Fruit fly (Drosophila melanogaster) whole organism, embryonic: Measurements from ENCODE around the gene ND-39.

ENCODE experiments used
- Asciz ChIP-seq: fragments of 200-800 bp; sonication (Bioruptor generic); optimal IDR thresholded peaks from 2 replicates; lab custom pipeline; 2017; ENCODE audit warnings: missing biosample characterization, mild to moderate bottlenecking, missing genetic modification characterization, missing genetic modification reagents
- CG10267 ChIP-seq: fragments of 200-800 bp; sonication (Bioruptor generic); optimal IDR thresholded peaks from 2 replicates; lab custom pipeline; 2018; ENCODE audit warnings: missing biosample characterization, mild to moderate bottlenecking, missing genetic modification characterization, moderate library complexity
- CG10366 ChIP-seq: fragments of 200-800 bp; sonication (Bioruptor generic); IDR thresholded peaks from 2 replicates; pipeline ENCODE4 v1.3.6; 2022; ENCODE audit warnings: missing biosample characterization, missing genetic modification characterization
- CG10565 ChIP-seq: fragments of 200-800 bp; sonication (Bioruptor generic); optimal IDR thresholded peaks from 3 replicates; lab custom pipeline; 2016; ENCODE audit warnings: missing biosample characterization, mild to moderate bottlenecking, missing genetic modification characterization
- CG11093 ChIP-seq: fragments of 200-800 bp; sonication (Bioruptor generic); IDR thresholded peaks from 3 replicates; pipeline ENCODE4 v1.3.6; 2022; ENCODE audit warnings: missing biosample characterization, missing genetic modification characterization
- CG12391 ChIP-seq: fragments of 200-800 bp; sonication (Bioruptor generic); optimal IDR thresholded peaks from 3 replicates; lab custom pipeline; 2018; ENCODE audit warnings: missing biosample characterization, mild to moderate bottlenecking, missing genetic modification characterization, moderate library complexity
- CG13894 ChIP-seq: fragments of 200-800 bp; sonication (Bioruptor generic); optimal IDR thresholded peaks from 3 replicates; lab custom pipeline; 2018; ENCODE audit warnings: missing biosample characterization, mild to moderate bottlenecking, missing genetic modification characterization, moderate library complexity
- CG14050 ChIP-seq: fragments of 200-800 bp; sonication (Bioruptor generic); IDR thresholded peaks from 3 replicates; pipeline ENCODE4 v1.3.6; 2022; ENCODE audit warnings: missing biosample characterization, missing genetic modification characterization
- CG15479 ChIP-seq: fragments of 200-800 bp; sonication (Bioruptor generic); optimal IDR thresholded peaks from 3 replicates; lab custom pipeline; 2019; ENCODE audit warnings: missing biosample characterization, mild to moderate bottlenecking, missing genetic modification characterization, moderate library complexity
- CG17802 ChIP-seq: fragments of 200-800 bp; sonication (Bioruptor generic); optimal IDR thresholded peaks from 2 replicates; lab custom pipeline; 2018; ENCODE audit warnings: missing biosample characterization, mild to moderate bottlenecking, missing genetic modification characterization, moderate library complexity
- CG33557 ChIP-seq: fragments of 200-800 bp; sonication (Bioruptor generic); optimal IDR thresholded peaks from 2 replicates; lab custom pipeline; 2019; ENCODE audit warnings: missing biosample characterization, mild to moderate bottlenecking, missing genetic modification characterization, moderate library complexity
- CG3407 ChIP-seq: fragments of 200-800 bp; sonication (Bioruptor generic); optimal IDR thresholded peaks from 2 replicates; lab custom pipeline; 2018; ENCODE audit warnings: missing biosample characterization, mild to moderate bottlenecking, missing genetic modification characterization
- CG34224 ChIP-seq: fragments of 200-800 bp; sonication (Bioruptor generic); IDR thresholded peaks from 3 replicates; pipeline ENCODE4 v1.3.6; 2022; ENCODE audit warnings: missing biosample characterization, missing genetic modification characterization; ENCODE audit not compliant: partially characterized antibody
- CG43689 ChIP-seq: fragments of 200-800 bp; sonication (Bioruptor generic); IDR thresholded peaks from 2 replicates; pipeline ENCODE4 v1.3.6; 2022; ENCODE audit warnings: missing biosample characterization, missing genetic modification characterization
- CG4707 ChIP-seq: fragments of 200-800 bp; sonication (Bioruptor generic); optimal IDR thresholded peaks from 2 replicates; lab custom pipeline; 2018; ENCODE audit warnings: missing biosample characterization, mild to moderate bottlenecking, missing genetic modification characterization, moderate library complexity
- CG6683 ChIP-seq: fragments of 200-800 bp; sonication (Bioruptor generic); optimal IDR thresholded peaks from 2 replicates; lab custom pipeline; 2017; ENCODE audit warnings: missing biosample characterization, mild to moderate bottlenecking, missing genetic modification characterization, missing genetic modification reagents
- CG6791 ChIP-seq: fragments of 200-800 bp; sonication (Bioruptor generic); IDR thresholded peaks from 3 replicates; pipeline ENCODE4 v1.3.6; 2022; ENCODE audit warnings: missing biosample characterization, missing genetic modification characterization; ENCODE audit not compliant: partially characterized antibody
- CG7357 ChIP-seq: fragments of 200-800 bp; sonication (Bioruptor generic); IDR thresholded peaks from 3 replicates; pipeline ENCODE4 v1.3.6; 2022; ENCODE audit warnings: missing biosample characterization, missing genetic modification characterization
- CG7556 ChIP-seq: fragments of 200-800 bp; sonication (Bioruptor generic); optimal IDR thresholded peaks from 2 replicates; lab custom pipeline; 2017; ENCODE audit warnings: missing biosample characterization, mild to moderate bottlenecking, missing genetic modification characterization
- CG8944 ChIP-seq: fragments of 200-800 bp; sonication (Bioruptor generic); optimal IDR thresholded peaks from 3 replicates; lab custom pipeline; 2016; ENCODE audit warnings: missing biosample characterization, missing genetic modification characterization
- CG9797 ChIP-seq: fragments of 200-800 bp; sonication (Bioruptor generic); optimal IDR thresholded peaks from 3 replicates; lab custom pipeline; 2018; ENCODE audit warnings: missing biosample characterization, mild to moderate bottlenecking, missing genetic modification characterization
- CG9876 ChIP-seq: fragments of 200-800 bp; sonication (Bioruptor generic); optimal IDR thresholded peaks from 2 replicates; lab custom pipeline; 2016; ENCODE audit warnings: missing biosample characterization, missing genetic modification characterization
- D19A ChIP-seq: fragments of 200-800 bp; optimal IDR thresholded peaks from 3 replicates; lab custom pipeline; 2019; ENCODE audit warnings: missing biosample characterization, mild to moderate bottlenecking, missing genetic modification characterization, moderate library complexity
- Dbx ChIP-seq: fragments of 200-800 bp; sonication (Bioruptor generic); IDR thresholded peaks from 3 replicates; pipeline ENCODE4 v1.3.6; 2022; ENCODE audit warnings: missing biosample characterization, missing genetic modification characterization
- Drgx ChIP-seq: fragments of 200-800 bp; sonication (Bioruptor generic); IDR thresholded peaks from 2 replicates; pipeline ENCODE4 v1.3.6; 2022; ENCODE audit warnings: missing biosample characterization, missing genetic modification characterization
- Hr39 ChIP-seq: fragments of >200 bp; optimal IDR thresholded peaks from 2 replicates; lab custom pipeline; 2017
- Hr78 ChIP-seq, 2 experiments: fragments of 200-800 bp in 1 of 2; fragments of >200 bp in 1 of 2; sonication (Bioruptor generic) in 1 of 2; optimal IDR thresholded peaks; 2 replicates each; lab custom pipeline; 2017 to 2019; ENCODE audit warnings: missing biosample characterization in 2 of 2, missing genetic modification characterization in 2 of 2, mild to moderate bottlenecking in 1 of 2, moderate library complexity in 1 of 2
- Neu2 ChIP-seq: fragments of 200-800 bp; sonication (Bioruptor generic); optimal IDR thresholded peaks from 3 replicates; lab custom pipeline; 2016; ENCODE audit warnings: missing biosample characterization, missing genetic modification characterization, borderline replicate concordance
- Oli ChIP-seq: fragments of 200-800 bp; sonication (Bioruptor generic); optimal IDR thresholded peaks from 2 replicates; lab custom pipeline; 2018; ENCODE audit warnings: missing biosample characterization, mild to moderate bottlenecking, missing genetic modification characterization, moderate library complexity
- Opbp ChIP-seq: fragments of 200-800 bp; sonication (Bioruptor generic); IDR thresholded peaks from 3 replicates; pipeline ENCODE4 v1.3.6; 2022; ENCODE audit warnings: missing biosample characterization, missing genetic modification characterization; ENCODE audit not compliant: partially characterized antibody
- Scr ChIP-seq: fragments of 200-800 bp; sonication (Bioruptor generic); IDR thresholded peaks from 2 replicates; pipeline ENCODE4 v1.3.6; 2022; ENCODE audit warnings: missing biosample characterization, missing genetic modification characterization; ENCODE audit not compliant: partially characterized antibody
- Sox102F ChIP-seq: fragments of 200-800 bp; sonication (Bioruptor generic); optimal IDR thresholded peaks from 2 replicates; lab custom pipeline; 2018; ENCODE audit warnings: missing biosample characterization, mild to moderate bottlenecking, missing genetic modification characterization, moderate library complexity
- bcd ChIP-seq: fragments of 200-800 bp; sonication (Bioruptor generic); optimal IDR thresholded peaks from 2 replicates; lab custom pipeline; 2017; ENCODE audit warnings: missing biosample characterization, mild to moderate bottlenecking, missing genetic modification characterization
- dan ChIP-seq: fragments of 200-800 bp; sonication (Bioruptor generic); IDR thresholded peaks from 2 replicates; pipeline ENCODE4 v1.3.6; 2022; ENCODE audit warnings: missing biosample characterization, missing genetic modification characterization
- esg ChIP-seq: fragments of 200-800 bp; sonication (Bioruptor generic); conservative IDR thresholded peaks from 2 replicates; pipeline ENCODE4 v1.3.6; 2022; ENCODE audit warnings: missing biosample characterization, missing genetic modification characterization
- exex ChIP-seq: fragments of 200-800 bp; sonication (Bioruptor generic); optimal IDR thresholded peaks from 4 replicates; lab custom pipeline; 2018; ENCODE audit warnings: missing biosample characterization, mild to moderate bottlenecking, missing genetic modification characterization, moderate library complexity
- fd3F ChIP-seq: fragments of 200-800 bp; sonication (Bioruptor generic); optimal IDR thresholded peaks from 2 replicates; lab custom pipeline; 2018; ENCODE audit warnings: missing biosample characterization, mild to moderate bottlenecking, missing genetic modification characterization, moderate library complexity
- hb ChIP-seq: fragments of 200-800 bp; sonication (Bioruptor generic); IDR thresholded peaks from 3 replicates; pipeline ENCODE4 v1.3.6; 2022; ENCODE audit warnings: missing biosample characterization, missing genetic modification characterization; ENCODE audit not compliant: partially characterized antibody
- hbn ChIP-seq: fragments of 200-800 bp; sonication (Bioruptor generic); IDR thresholded peaks from 2 replicates; pipeline ENCODE4 v1.3.6; 2022; ENCODE audit warnings: missing biosample characterization, missing genetic modification characterization; ENCODE audit not compliant: partially characterized antibody
- ind ChIP-seq: fragments of 200-800 bp; sonication (Bioruptor generic); optimal IDR thresholded peaks from 3 replicates; lab custom pipeline; 2016; ENCODE audit warnings: missing biosample characterization, missing genetic modification characterization
- lilli ChIP-seq: fragments of 200-800 bp; sonication (Bioruptor generic); optimal IDR thresholded peaks from 3 replicates; lab custom pipeline; 2016; ENCODE audit warnings: missing biosample characterization, missing genetic modification characterization
- nmo ChIP-seq: fragments of 200-800 bp; sonication (Bioruptor generic); optimal IDR thresholded peaks from 2 replicates; lab custom pipeline; 2018; ENCODE audit warnings: missing biosample characterization, mild to moderate bottlenecking, missing genetic modification characterization, moderate library complexity
- pzg ChIP-seq: fragments of 200-800 bp; sonication (Bioruptor generic); optimal IDR thresholded peaks from 3 replicates; lab custom pipeline; 2018; ENCODE audit warnings: missing biosample characterization, mild to moderate bottlenecking, missing genetic modification characterization, moderate library complexity
- sc ChIP-seq, 3 experiments: fragments of >200 bp in 2 of 3; fragments of 200-800 bp in 1 of 3; sonication (Bioruptor generic) in 1 of 3; optimal IDR thresholded peaks; 2 replicates in 2 of 3; 3 replicates in 1 of 3; lab custom pipeline; 2017; ENCODE audit warnings: mild to moderate bottlenecking in 1 of 3, missing biosample characterization in 1 of 3, missing genetic modification characterization in 1 of 3, missing genetic modification reagents in 1 of 3
- schlank ChIP-seq: fragments of 200-800 bp; sonication (Bioruptor generic); optimal IDR thresholded peaks from 2 replicates; lab custom pipeline; 2018; ENCODE audit warnings: missing biosample characterization, mild to moderate bottlenecking, missing genetic modification characterization
- scrt ChIP-seq: fragments of 200-800 bp; sonication (Bioruptor generic); optimal IDR thresholded peaks from 2 replicates; lab custom pipeline; 2018; ENCODE audit warnings: missing biosample characterization, mild to moderate bottlenecking, missing genetic modification characterization, moderate library complexity
- sob ChIP-seq: fragments of 200-800 bp; sonication (Bioruptor generic); IDR thresholded peaks from 2 replicates; pipeline ENCODE4 v1.3.6; 2022; ENCODE audit warnings: missing biosample characterization, missing genetic modification characterization

ND-39 gene

DNA sequence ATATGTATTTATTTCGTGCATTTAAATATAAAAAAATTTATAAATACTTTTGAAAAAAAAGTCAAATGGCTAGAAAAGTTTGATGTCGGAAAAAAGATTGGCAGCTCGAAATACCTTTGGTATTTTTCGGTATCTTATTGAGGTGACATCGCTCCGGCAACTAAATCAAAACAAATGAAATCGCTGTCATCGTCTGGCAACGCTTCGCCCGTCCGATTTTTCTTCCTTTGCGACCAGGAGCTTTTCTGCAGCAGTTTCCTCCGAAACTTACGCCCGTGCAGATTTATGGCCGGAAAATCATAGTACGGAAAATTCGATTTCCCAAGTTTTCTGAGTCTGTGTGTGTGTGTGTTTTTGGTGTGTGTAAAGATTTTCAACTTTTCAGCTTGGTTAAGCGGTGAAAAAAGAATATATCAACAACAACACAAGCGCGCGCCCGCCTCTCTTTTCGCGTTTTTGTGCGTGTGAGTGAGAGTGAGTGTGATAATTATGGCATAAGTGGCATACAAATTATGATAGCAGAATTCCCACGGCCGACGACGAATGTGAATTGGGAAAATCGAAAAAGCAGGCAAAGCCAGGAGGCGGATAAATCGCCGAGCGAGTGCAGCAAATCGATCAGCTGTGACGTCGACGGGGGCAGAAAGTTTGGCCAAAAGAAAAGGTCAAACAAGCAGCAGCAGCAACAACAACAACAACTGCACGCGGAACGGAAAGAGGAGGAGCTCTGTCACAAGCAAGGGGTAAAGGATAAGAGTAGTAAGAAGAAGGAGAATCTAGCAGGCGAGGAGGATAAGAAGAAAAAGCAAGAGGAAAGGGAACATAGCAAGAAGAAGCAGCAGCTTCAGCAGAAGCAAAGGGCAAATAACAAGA, 5.5 kb downstream of the ND-39 start, which contains the start of gene CG32425 (continued):
- TF ChIP-seq Hr78 (GFP tag; optimal IDR thresholded peaks at IDR 0.05; lab: Kevin White, UChicago) (peak in 1 of 2 experiments; percentile 63), esg (GFP tag; lab: Robert Waterston, UW) (no peak), CG9797 (GFP tag; lab: Kevin White, UChicago) (peak; percentile 35), nmo (peak; percentile 26), Hr39 (no peak), CG6791 (GFP tag; lab: Robert Waterston, UW) (no peak), hb (GFP tag; lab: Robert Waterston, UW) (no peak), CG17802 (no peak), CG15479 (GFP tag; lab: Kevin White, UChicago) (no peak), CG13894 (tag; lab: Kevin White, UChicago) (no peak), Oli (tag; lab: Kevin White, UChicago) (no peak), D19A (tag; lab: Kevin White, UChicago) (no peak), CG14050 (GFP tag; lab: Robert Waterston, UW) (no peak), CG34224 (GFP tag; lab: Robert Waterston, UW) (0 out of 3 replicates have a peak, but pooled peaks have one; percentile 16), CG7357 (GFP tag; lab: Robert Waterston, UW) (no peak), CG9876 (GFP tag; lab: Kevin White, UChicago) (no peak), CG7556 (GFP tag; lab: Kevin White, UChicago) (no peak), hbn (no peak), sob (no peak), Neu2 (no peak), Drgx (GFP tag; lab: Robert Waterston, UW) (no peak), CG12391 (peak; percentile 24), sc (optimal IDR thresholded peaks at IDR 0.05; lab: Kevin White, UChicago) (no peak), sc (GFP tag; optimal IDR thresholded peaks at IDR 0.05; lab: Kevin White, UChicago) (no peak), CG43689 (no peak), Asciz (no peak), schlank (no peak), Scr (GFP tag; lab: Robert Waterston, UW) (no peak), CG8944 (no peak), CG3407 (GFP tag; lab: Kevin White, UChicago) (no peak), CG10267 (peak; percentile 33), bcd (no peak), scrt (no peak), lilli (GFP tag; lab: Kevin White, UChicago) (no peak), CG10366 (no peak), CG10565 (GFP tag; lab: Kevin White, UChicago) (no peak), exex (tag; lab: Kevin White, UChicago) (peak; percentile 80), Dbx (GFP tag; lab: Robert Waterston, UW) (peak; percentile 38; the same call in 1 of the 3 replicates), CG11093 (GFP tag; lab: Robert Waterston, UW) (no peak), Sox102F (GFP tag; lab: Kevin White, UChicago) (no peak), CG6683 (GFP tag; lab: Kevin White, UChicago) (no peak), CG33557 (GFP tag; lab: Kevin White, UChicago) (no peak), fd3F (GFP tag; lab: Kevin White, UChicago) (no peak), Opbp (GFP tag; lab: Robert Waterston, UW) (no peak), ind (GFP tag; lab: Kevin White, UChicago) (no peak), pzg (GFP tag; lab: Kevin White, UChicago) (peak; percentile 64), CG4707 (no peak), dan (GFP tag; lab: Robert Waterston, UW) (no peak)
